Fruit fly (Drosophila melanogaster): Measurements from ENCODE around the gene CG42268.

Gene CG42268

DNA sequence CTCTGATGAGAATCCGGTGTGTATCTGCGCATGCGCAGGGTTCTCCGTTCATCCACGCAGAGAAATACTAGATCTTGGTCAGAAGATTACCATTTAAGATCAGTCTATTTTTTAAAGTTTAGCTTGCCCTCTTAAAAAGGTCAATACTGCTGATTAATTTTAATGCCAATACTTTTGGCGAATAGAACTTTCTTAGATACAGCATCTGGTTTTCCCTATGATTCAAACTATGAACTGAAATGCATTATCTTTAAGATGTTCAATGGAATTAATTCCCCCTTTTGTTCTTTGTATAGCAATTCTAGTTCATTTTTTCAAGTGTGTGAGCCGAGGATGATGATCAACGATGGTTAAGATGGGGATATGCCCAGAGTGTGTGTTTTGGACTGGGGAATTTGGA, 17.9 kb downstream of the CG42268 start (continued):
- TF ChIP-seq CG32006 (GFP tag; optimal IDR thresholded peaks at IDR 0.05): peak; percentile 47
- TF ChIP-seq dsx (GFP tag; optimal IDR thresholded peaks at IDR 0.05; ENCODE audit: poor library complexity, severe bottlenecking): peak; percentile 41
- TF ChIP-seq Sox15 (GFP tag; optimal IDR thresholded peaks at IDR 0.05): no peak
- peak; percentile 73 for TF ChIP-seq CG3919 (GFP tag; optimal IDR thresholded peaks at IDR 0.05)
- TF ChIP-seq fd59A (GFP tag; optimal IDR thresholded peaks at IDR 0.05): peak; percentile 28
- TF ChIP-seq Sox102F (GFP tag; optimal IDR thresholded peaks at IDR 0.05): peak; percentile 55
- TF ChIP-seq CG11762 (GFP tag; optimal IDR thresholded peaks at IDR 0.05; ENCODE audit: insufficient read depth): peak; percentile 53
- no peak for TF ChIP-seq Gug (GFP tag; IDR thresholded peaks at IDR 0.05)
- TF ChIP-seq vri (GFP tag; optimal IDR thresholded peaks at IDR 0.05): peak; percentile 37
- peak; percentile 42 for TF ChIP-seq Hr39 (GFP tag; optimal IDR thresholded peaks at IDR 0.05)
- TF ChIP-seq CG1621 (tag; optimal IDR thresholded peaks at IDR 0.05): no peak
- TF ChIP-seq Eip75B (GFP tag; optimal IDR thresholded peaks at IDR 0.05): peak; percentile 54
- peak; percentile 66 for TF ChIP-seq lz (GFP tag; optimal IDR thresholded peaks at IDR 0.05)
- no peak for TF ChIP-seq fd85E (GFP tag; optimal IDR thresholded peaks at IDR 0.05)
- TF ChIP-seq CG10631 (GFP tag; optimal IDR thresholded peaks at IDR 0.05): peak; percentile 62

DNA sequence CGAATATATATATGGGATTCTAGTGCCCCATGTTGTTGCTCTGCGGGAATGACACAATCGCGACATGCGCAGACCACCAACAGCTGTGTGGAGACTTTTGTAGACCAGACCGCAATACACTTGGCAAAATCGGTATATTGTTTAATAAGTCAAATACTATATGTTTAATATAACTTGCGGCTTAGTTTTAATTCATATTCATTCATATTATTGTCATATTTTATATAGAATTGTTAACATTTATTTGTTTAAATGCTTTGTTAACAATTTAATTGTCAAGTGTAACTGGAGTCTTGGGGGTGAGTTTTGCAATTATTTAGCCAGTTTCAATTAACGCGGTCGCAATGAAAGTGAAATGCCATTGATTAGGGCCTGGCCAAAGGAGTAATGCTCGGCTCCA, 20.6 kb downstream of the CG42268 start:
- TF ChIP-seq CG11294 (GFP tag; IDR thresholded peaks at IDR 0.05): no peak
- TF ChIP-seq CG10631 (GFP tag; optimal IDR thresholded peaks at IDR 0.05): peak; percentile 34
- peak; percentile 39 for TF ChIP-seq esn (GFP tag; optimal IDR thresholded peaks at IDR 0.05)
- peak; percentile 16 for TF ChIP-seq Lpt (GFP tag; optimal IDR thresholded peaks at IDR 0.05)
- TF ChIP-seq Hr4 (GFP tag; optimal IDR thresholded peaks at IDR 0.05): peak; percentile 41
- TF ChIP-seq CG3919 (GFP tag; optimal IDR thresholded peaks at IDR 0.05): peak; percentile 54
- peak; percentile 24 for TF ChIP-seq acj6 (GFP tag; optimal IDR thresholded peaks at IDR 0.05)
- peak; percentile 46; the same call in 1 of the 3 replicates for TF ChIP-seq CG6163 (GFP tag; IDR thresholded peaks at IDR 0.05)
- peak; percentile 33 for TF ChIP-seq CG34406 (GFP tag; optimal IDR thresholded peaks at IDR 0.05)
- TF ChIP-seq CG32006 (GFP tag; optimal IDR thresholded peaks at IDR 0.05): peak; percentile 44
- TF ChIP-seq fkh (GFP tag; optimal IDR thresholded peaks at IDR 0.05): no peak
- peak; percentile 68 for TF ChIP-seq eg (GFP tag; IDR thresholded peaks at IDR 0.05)
- TF ChIP-seq CG4318 (GFP tag; optimal IDR thresholded peaks at IDR 0.05): peak; percentile 10
- peak; percentile 24 for TF ChIP-seq pdm3 (GFP tag; optimal IDR thresholded peaks at IDR 0.05)
- TF ChIP-seq fd85E (GFP tag; optimal IDR thresholded peaks at IDR 0.05): no peak
- TF ChIP-seq Eip78C (GFP tag): peak; percentile 76
- peak; percentile 50 for TF ChIP-seq CG3032 (tag; optimal IDR thresholded peaks at IDR 0.05)
- TF ChIP-seq CG6276 (GFP tag; optimal IDR thresholded peaks at IDR 0.05): peak; percentile 9
- TF ChIP-seq CG6808 (GFP tag; optimal IDR thresholded peaks at IDR 0.05): peak; percentile 20
- TF ChIP-seq CG6792 (GFP tag; optimal IDR thresholded peaks at IDR 0.05): peak; percentile 19
- no peak for TF ChIP-seq CG11762 (GFP tag; optimal IDR thresholded peaks at IDR 0.05; ENCODE audit: insufficient read depth)
- peak; percentile 38 for TF ChIP-seq Eip75B (GFP tag; optimal IDR thresholded peaks at IDR 0.05)
- no peak for TF ChIP-seq CG8319 (GFP tag; optimal IDR thresholded peaks at IDR 0.05)
- TF ChIP-seq CG10669 (GFP tag; optimal IDR thresholded peaks at IDR 0.05): peak; percentile 40
- no peak for TF ChIP-seq Eip93F (GFP tag; optimal IDR thresholded peaks at IDR 0.05)
- TF ChIP-seq lz (GFP tag; optimal IDR thresholded peaks at IDR 0.05): peak; percentile 18
- TF ChIP-seq salr (GFP tag; optimal IDR thresholded peaks at IDR 0.05): peak in 1 of 2 experiments; percentile 14
- TF ChIP-seq Blimp-1 (GFP tag; optimal IDR thresholded peaks at IDR 0.05): peak; percentile 47
- no peak for TF ChIP-seq Sox15 (GFP tag; optimal IDR thresholded peaks at IDR 0.05)
- peak; percentile 18 for TF ChIP-seq CG11902 (GFP tag; optimal IDR thresholded peaks at IDR 0.05)
- no peak for TF ChIP-seq vri (GFP tag; optimal IDR thresholded peaks at IDR 0.05)
- TF ChIP-seq CG7368 (GFP tag; optimal IDR thresholded peaks at IDR 0.05): no peak
- TF ChIP-seq CG8119 (GFP tag; IDR thresholded peaks at IDR 0.05): 0 out of 3 replicates have a peak, but pooled peaks have one; percentile 46
- no peak for TF ChIP-seq Met (GFP tag; optimal IDR thresholded peaks at IDR 0.05)
- no peak for TF ChIP-seq Hr38 (GFP tag; optimal IDR thresholded peaks at IDR 0.05)
- TF ChIP-seq achi (GFP tag; optimal IDR thresholded peaks at IDR 0.05): peak; percentile 49
- TF ChIP-seq Ets96B (tag; optimal IDR thresholded peaks at IDR 0.05): peak; percentile 51
- TF ChIP-seq CG15336 (GFP tag; IDR thresholded peaks at IDR 0.05): peak; percentile 52
- peak; percentile 35 for TF ChIP-seq topi (GFP tag; optimal IDR thresholded peaks at IDR 0.05)
